Worm (Caenorhabditis elegans) whole organism, young adult: Measurements from ENCODE around the gene Y57A10C.9.

Experiments
- B0019.2 ChIP-seq: fragments of 200-800 bp; sonication (Bioruptor generic); conservative IDR thresholded peaks from 2 replicates; pipeline ENCODE4 v1.3.6; 2022; ENCODE audit warnings: missing genetic modification reagents, missing genetic modification characterization, missing compliant biosample characterization
- K12H6.12 ChIP-seq: fragments of 200-800 bp; sonication (Bioruptor generic); optimal IDR thresholded peaks from 2 replicates; lab custom pipeline; 2018; ENCODE audit warnings: mild to moderate bottlenecking, missing genetic modification characterization, missing compliant biosample characterization
- Y67H2A.10 ChIP-seq: fragments of 200-800 bp; sonication (Bioruptor generic); conservative IDR thresholded peaks from 2 replicates; pipeline ENCODE4 v1.3.6; 2022; ENCODE audit warnings: missing genetic modification reagents, missing genetic modification characterization, missing compliant biosample characterization
- Y79H2A.3 ChIP-seq: fragments of 200-800 bp; sonication (Bioruptor generic); conservative IDR thresholded peaks from 2 replicates; pipeline ENCODE4 v1.3.6; 2022; ENCODE audit warnings: missing genetic modification reagents, missing genetic modification characterization, missing compliant biosample characterization
- ama-1 ChIP-seq, 3 experiments: fragments of 150-350 bp in 1 of 3; sonication (generic microtip) in 2 of 3; optimal IDR thresholded peaks; 2 replicates each; lab custom pipeline; 2014 to 2018; ENCODE audit warnings: missing biosample characterization in 2 of 3, missing genetic modification characterization in 2 of 3, missing genetic modification reagents in 2 of 3
- aptf-2 ChIP-seq: fragments of 200-800 bp; sonication (Bioruptor generic); conservative IDR thresholded peaks from 2 replicates; pipeline ENCODE4 v1.3.6; 2022; ENCODE audit warnings: missing genetic modification reagents, missing genetic modification characterization, missing compliant biosample characterization
- cebp-2 ChIP-seq: fragments of 200-800 bp; sonication (Bioruptor generic); IDR thresholded peaks from 2 replicates; pipeline ENCODE4 v1.3.6; 2022; ENCODE audit warnings: missing genetic modification characterization, missing compliant biosample characterization
- ceh-40 ChIP-seq: fragments of 200-800 bp; sonication (Bioruptor generic); IDR thresholded peaks from 2 replicates; pipeline ENCODE4 v1.3.6; 2022; ENCODE audit warnings: missing genetic modification characterization, missing compliant biosample characterization
- chd-7 ChIP-seq: sonication (generic microtip); optimal IDR thresholded peaks from 2 replicates; lab custom pipeline; 2016; ENCODE audit warnings: mild to moderate bottlenecking, missing genetic modification characterization, moderate library complexity, missing compliant biosample characterization
- dox-1 ChIP-seq: fragments of 200-800 bp; sonication (Bioruptor generic); IDR thresholded peaks from 2 replicates; pipeline ENCODE4 v1.3.6; 2022; ENCODE audit warnings: missing genetic modification reagents, missing genetic modification characterization, missing compliant biosample characterization
- ets-4 ChIP-seq: fragments of 200-800 bp; sonication (Bioruptor generic); optimal IDR thresholded peaks from 2 replicates; lab custom pipeline; 2018; ENCODE audit warnings: mild to moderate bottlenecking, missing genetic modification characterization, missing compliant biosample characterization
- fkh-3 ChIP-seq: sonication (generic microtip); optimal IDR thresholded peaks from 2 replicates; lab custom pipeline; 2016; ENCODE audit warnings: mild to moderate bottlenecking, missing genetic modification characterization, missing compliant biosample characterization
- hlh-26 ChIP-seq: fragments of 200-800 bp; sonication (Bioruptor generic); conservative IDR thresholded peaks from 2 replicates; pipeline ENCODE4 v1.3.6; 2022; ENCODE audit warnings: missing genetic modification reagents, missing genetic modification characterization, missing compliant biosample characterization
- hmg-1.2 ChIP-seq: fragments of 200-800 bp; sonication (Bioruptor generic); IDR thresholded peaks from 2 replicates; pipeline ENCODE4 v1.3.6; 2022; ENCODE audit warnings: missing genetic modification reagents, missing genetic modification characterization, missing compliant biosample characterization
- hmg-20 ChIP-seq: fragments of 200-800 bp; sonication (Bioruptor generic); IDR thresholded peaks from 2 replicates; pipeline ENCODE4 v1.3.6; 2022; ENCODE audit warnings: missing genetic modification reagents, missing genetic modification characterization, missing compliant biosample characterization
- lag-1 ChIP-seq: fragments of 200-800 bp; sonication (Bioruptor generic); IDR thresholded peaks from 2 replicates; pipeline ENCODE4 v1.3.6; 2022; ENCODE audit warnings: missing genetic modification reagents, missing genetic modification characterization, missing compliant biosample characterization
- lin-26 ChIP-seq: fragments of 200-800 bp; sonication (Bioruptor generic); IDR thresholded peaks from 2 replicates; pipeline ENCODE4 v1.3.6; 2022; ENCODE audit warnings: missing genetic modification reagents, missing genetic modification characterization, missing compliant biosample characterization
- lin-40 ChIP-seq: sonication (generic microtip); optimal IDR thresholded peaks from 2 replicates; lab custom pipeline; 2016; ENCODE audit warnings: missing genetic modification characterization, mild to moderate bottlenecking, missing compliant biosample characterization, missing genotype, missing genetic modification reagents
- madf-6 ChIP-seq: fragments of 200-800 bp; sonication (Bioruptor generic); IDR thresholded peaks from 2 replicates; pipeline ENCODE4 v1.3.6; 2022; ENCODE audit warnings: missing genetic modification reagents, missing genetic modification characterization, missing compliant biosample characterization
- mcd-1 ChIP-seq: fragments of 200-800 bp; sonication (Bioruptor generic); IDR thresholded peaks from 2 replicates; pipeline ENCODE4 v1.3.6; 2022; ENCODE audit warnings: missing genetic modification reagents, missing genetic modification characterization, missing compliant biosample characterization
- mes-4 ChIP-seq: sonication (generic microtip); optimal IDR thresholded peaks from 2 replicates; lab custom pipeline; 2016; ENCODE audit warnings: missing genotype, missing genetic modification characterization, missing compliant biosample characterization
- nhr-27 ChIP-seq: fragments of 200-800 bp; sonication (Bioruptor generic); optimal IDR thresholded peaks from 2 replicates; lab custom pipeline; 2018; ENCODE audit warnings: mild to moderate bottlenecking, missing genetic modification characterization, moderate library complexity, missing compliant biosample characterization
- pha-4 ChIP-seq: fragments of 150-350 bp; sonication (generic microtip); optimal IDR thresholded peaks from 2 replicates; lab custom pipeline; 2014; ENCODE audit warnings: missing biosample characterization, missing genetic modification reagents, missing genetic modification characterization
- repo-1 ChIP-seq: sonication (generic microtip); optimal IDR thresholded peaks from 2 replicates; lab custom pipeline; 2017; ENCODE audit warnings: mild to moderate bottlenecking, missing genetic modification characterization, missing compliant biosample characterization
- snpc-4 ChIP-seq, 5 experiments: fragments of 150-350 bp in 1 of 5; sonication (generic microtip) in 4 of 5; optimal IDR thresholded peaks; 2 replicates each; lab custom pipeline; 2014 to 2018; ENCODE audit warnings: missing genetic modification characterization in 5 of 5, missing biosample characterization in 3 of 5, antibody characterized with exemption in 2 of 5, mild to moderate bottlenecking in 2 of 5, missing compliant biosample characterization in 2 of 5, missing genotype in 2 of 5, moderate library complexity in 2 of 5, missing genetic modification reagents in 1 of 5
- somi-1 ChIP-seq: fragments of 200-800 bp; sonication (Bioruptor generic); optimal IDR thresholded peaks from 2 replicates; lab custom pipeline; 2018; ENCODE audit warnings: mild to moderate bottlenecking, missing genetic modification characterization, missing compliant biosample characterization
- tbp1 ChIP-seq: fragments of 200-800 bp; sonication (Bioruptor generic); optimal IDR thresholded peaks from 2 replicates; lab custom pipeline; 2018; ENCODE audit warnings: mild to moderate bottlenecking, missing genetic modification characterization, missing compliant biosample characterization
- tbx-9 ChIP-seq: sonication (generic microtip); optimal IDR thresholded peaks from 2 replicates; lab custom pipeline; 2016; ENCODE audit warnings: borderline replicate concordance, missing genetic modification characterization, inconsistent platforms, missing compliant biosample characterization
- zfh-2 ChIP-seq: fragments of 200-800 bp; sonication (Bioruptor generic); conservative IDR thresholded peaks from 2 replicates; pipeline ENCODE4 v1.3.6; 2022; ENCODE audit warnings: missing genetic modification reagents, missing genetic modification characterization, missing compliant biosample characterization
- zim-3 ChIP-seq: sonication (generic microtip); optimal IDR thresholded peaks from 2 replicates; lab custom pipeline; 2017; ENCODE audit warnings: mild to moderate bottlenecking, missing genetic modification characterization, moderate library complexity, missing compliant biosample characterization
- ztf-22 ChIP-seq: fragments of 200-800 bp; sonication (Bioruptor generic); optimal IDR thresholded peaks from 2 replicates; lab custom pipeline; 2018; ENCODE audit warnings: mild to moderate bottlenecking, missing genetic modification characterization, moderate library complexity, missing compliant biosample characterization
- ztf-26 ChIP-seq: sonication (generic microtip); optimal IDR thresholded peaks from 2 replicates; lab custom pipeline; 2017; ENCODE audit warnings: missing genetic modification characterization, missing compliant biosample characterization

Y57A10C.9 gene

ce11 chrII:12420486-12420885, 17.9 kb downstream of the Y57A10C.9 start, which contains the start of gene sre-26:
Gene sre-26, minus strand, starts transcription at chrII:12420586.
- no peak for TF ChIP-seq K12H6.12
- TF ChIP-seq ztf-26 (tag; lab: Kevin White, UChicago): no peak
- TF ChIP-seq ceh-40 (GFP tag; lab: Robert Waterston, UW): no peak
- no peak for TF ChIP-seq zim-3 (tag; lab: Kevin White, UChicago)
- TF ChIP-seq ama-1 (optimal IDR thresholded peaks at IDR 0.05; lab: Kevin White, UChicago): no peak
- no peak for TF ChIP-seq ama-1 (GFP tag; optimal IDR thresholded peaks at IDR 0.05; lab: Kevin White, UChicago)
- no peak for TF ChIP-seq cebp-2 (GFP tag; lab: Robert Waterston, UW)
- TF ChIP-seq madf-6 (GFP tag; lab: Robert Waterston, UW): no peak
- no peak for TF ChIP-seq B0019.2 (GFP tag; lab: Robert Waterston, UW)
- TF ChIP-seq pha-4 (tag; lab: Kevin White, UChicago): no peak
- TF ChIP-seq zfh-2 (GFP tag; lab: Robert Waterston, UW): no peak
- TF ChIP-seq hmg-1.2 (GFP tag; lab: Robert Waterston, UW): no peak
- no peak for TF ChIP-seq chd-7
- no peak for TF ChIP-seq repo-1

- TF ChIP-seq B0019.2 (GFP tag; lab: Robert Waterston, UW) (no peak), hmg-20 (no peak), pha-4 (tag; lab: Kevin White, UChicago) (no peak), K12H6.12 (no peak), fkh-3 (no peak), mcd-1 (GFP tag; lab: Robert Waterston, UW) (no peak), hlh-26 (GFP tag; lab: Robert Waterston, UW) (no peak), mes-4 (tag; lab: Kevin White, UChicago) (no peak), Y79H2A.3 (GFP tag; lab: Robert Waterston, UW) (no peak), lag-1 (no peak), aptf-2 (no peak), lin-26 (GFP tag; lab: Robert Waterston, UW) (no peak)
Measured at ce11 chrII:12417996-12418395, 20.3 kb downstream of the Y57A10C.9 start.

ce11 chrII:12417514-12417913, 20.8 kb downstream of the Y57A10C.9 start, which contains the start of gene sre-27:
Gene sre-27, minus strand, starts transcription at chrII:12417614.
- TF ChIP-seq aptf-2: no peak
- TF ChIP-seq fkh-3: no peak
- no peak for TF ChIP-seq Y67H2A.10 (GFP tag; lab: Robert Waterston, UW)
- TF ChIP-seq chd-7: no peak
- TF ChIP-seq dox-1: no peak
- no peak for TF ChIP-seq tbp1 (GFP tag; lab: Kevin White, UChicago)
- no peak for TF ChIP-seq snpc-4 (GFP tag; optimal IDR thresholded peaks at IDR 0.05; lab: Kevin White, UChicago)
- no peak for TF ChIP-seq snpc-4 (tag; optimal IDR thresholded peaks at IDR 0.05; lab: Kevin White, UChicago)
- no peak for TF ChIP-seq tbx-9

ce11 chrII:12414805-12415204, 23.5 kb downstream of the Y57A10C.9 start, which contains the start of gene Y57A10C.11:
Gene Y57A10C.11, minus strand, starts transcription at chrII:12414905.
- no peak for TF ChIP-seq ets-4 (GFP tag; lab: Kevin White, UChicago)
- TF ChIP-seq ztf-22: no peak
- no peak for TF ChIP-seq ama-1 (optimal IDR thresholded peaks at IDR 0.05; lab: Kevin White, UChicago)
- TF ChIP-seq ama-1 (GFP tag; optimal IDR thresholded peaks at IDR 0.05; lab: Kevin White, UChicago): no peak
- TF ChIP-seq somi-1 (GFP tag; lab: Kevin White, UChicago): no peak
- no peak for TF ChIP-seq lin-40 (tag; lab: Kevin White, UChicago)
- no peak for TF ChIP-seq zim-3 (tag; lab: Kevin White, UChicago)
- no peak for TF ChIP-seq B0019.2 (GFP tag; lab: Robert Waterston, UW)
- no peak for TF ChIP-seq nhr-27 (tag; lab: Kevin White, UChicago)
